Worm (Caenorhabditis elegans): Measurements from ENCODE around the gene R02F2.8.

The R02F2.8 gene

DNA sequence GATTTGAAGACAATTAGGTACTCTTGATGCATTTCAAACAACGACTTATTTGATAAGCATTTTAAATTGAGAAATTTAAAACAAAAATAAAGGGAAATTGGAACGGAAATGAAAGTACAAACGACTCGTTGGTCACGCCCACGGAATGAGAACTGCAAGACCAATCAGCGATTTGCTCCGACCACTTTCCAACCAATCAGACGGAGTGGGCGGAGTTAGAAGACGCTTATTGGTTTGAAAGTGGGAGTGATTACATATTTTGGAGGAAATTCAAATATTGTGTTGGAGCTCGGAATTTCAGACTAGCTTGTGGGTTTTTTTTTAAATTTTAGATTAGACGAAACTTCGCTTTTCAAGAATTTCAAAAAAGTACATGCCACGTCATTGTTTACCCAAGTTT, 26.0 kb downstream of the R02F2.8 start:
- TF ChIP-seq lin-39 (tag; optimal IDR thresholded peaks at IDR 0.05): no peak

DNA sequence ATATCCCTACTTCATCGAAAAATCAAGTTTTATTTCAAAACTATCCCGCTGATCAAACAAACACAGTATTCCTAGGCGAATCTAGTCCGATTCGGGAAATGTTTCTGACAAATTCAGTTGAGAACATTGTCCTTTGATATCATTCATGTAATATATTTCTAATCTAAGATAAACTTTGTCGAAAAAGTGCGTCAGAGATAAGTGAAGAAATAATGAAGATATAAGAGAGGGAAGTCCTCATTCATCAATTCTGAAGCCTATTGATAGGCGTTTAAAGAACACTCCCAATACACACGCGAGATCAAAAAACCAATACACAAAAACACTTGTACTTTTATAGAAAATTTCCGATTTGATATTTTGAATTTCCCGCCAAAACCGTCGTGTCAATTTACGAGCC, 30.2 kb downstream of the R02F2.8 start:
- no peak for TF ChIP-seq ama-1 (optimal IDR thresholded peaks at IDR 0.05)
- TF ChIP-seq skn-1 (tag; optimal IDR thresholded peaks at IDR 0.05): no peak
- no peak for TF ChIP-seq lin-13 (GFP tag; optimal IDR thresholded peaks at IDR 0.05)
- no peak for TF ChIP-seq peb-1 (tag; optimal IDR thresholded peaks at IDR 0.05)
- TF ChIP-seq ztf-1 (GFP tag; conservative IDR thresholded peaks at IDR 0.05): no peak
- peak; percentile 46 for TF ChIP-seq sma-3 (GFP tag; optimal IDR thresholded peaks at IDR 0.05)
- TF ChIP-seq nhr-21 (tag; optimal IDR thresholded peaks at IDR 0.05): peak; percentile 57
- TF ChIP-seq zag-1 (tag; optimal IDR thresholded peaks at IDR 0.05): no peak
- TF ChIP-seq fos-1 (tag; optimal IDR thresholded peaks at IDR 0.05): peak; percentile 29
- no peak for TF ChIP-seq nhr-237 (tag; optimal IDR thresholded peaks at IDR 0.05)
- peak; percentile 65 for TF ChIP-seq sma-9 (GFP tag; optimal IDR thresholded peaks at IDR 0.05)
- no peak for TF ChIP-seq sma-9 (tag; optimal IDR thresholded peaks at IDR 0.05)
- no peak for TF ChIP-seq dmd-4 (tag; optimal IDR thresholded peaks at IDR 0.05)
- no peak for TF ChIP-seq nhr-11 (tag; optimal IDR thresholded peaks at IDR 0.05)
- no peak for TF ChIP-seq C34F6.9 (tag; optimal IDR thresholded peaks at IDR 0.05)
- TF ChIP-seq aly-2 (tag; optimal IDR thresholded peaks at IDR 0.05): no peak
- TF ChIP-seq ceh-16 (tag; optimal IDR thresholded peaks at IDR 0.05): no peak
- TF ChIP-seq blmp-1 (tag; optimal IDR thresholded peaks at IDR 0.05; ENCODE audit: insufficient read depth): no peak
- TF ChIP-seq nhr-23 (tag; optimal IDR thresholded peaks at IDR 0.05): no peak
- TF ChIP-seq ztf-4 (tag; optimal IDR thresholded peaks at IDR 0.05): no peak

DNA sequence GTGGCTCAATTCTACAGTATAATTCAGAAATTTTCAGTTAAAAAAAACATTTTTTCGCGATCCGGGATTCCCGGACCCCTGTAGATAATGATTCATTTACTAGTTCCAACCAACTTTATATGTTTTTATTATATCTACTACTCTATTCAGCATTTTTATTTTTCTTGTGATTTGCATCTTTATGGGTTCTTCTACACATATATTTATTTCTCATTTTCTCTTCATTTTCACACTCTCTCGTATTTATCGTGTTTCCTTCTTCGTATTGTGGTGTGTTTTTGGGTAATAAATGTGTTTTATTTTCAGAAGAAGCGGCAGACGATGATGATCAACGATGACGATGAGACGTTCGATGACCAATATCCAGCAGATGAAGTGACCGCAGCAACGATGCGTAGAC, 31.0 kb downstream of the R02F2.8 start, which contains the start of gene F48E8.2:
Gene F48E8.2 (plus strand): TSS at position 301 of the 400 bp plus-strand sequence.
- TF ChIP-seq nhr-129 (tag; optimal IDR thresholded peaks at IDR 0.05) (no peak), lsy-2 (tag; optimal IDR thresholded peaks at IDR 0.05) (no peak), gmeb-1 (tag; optimal IDR thresholded peaks at IDR 0.05) (no peak)

DNA sequence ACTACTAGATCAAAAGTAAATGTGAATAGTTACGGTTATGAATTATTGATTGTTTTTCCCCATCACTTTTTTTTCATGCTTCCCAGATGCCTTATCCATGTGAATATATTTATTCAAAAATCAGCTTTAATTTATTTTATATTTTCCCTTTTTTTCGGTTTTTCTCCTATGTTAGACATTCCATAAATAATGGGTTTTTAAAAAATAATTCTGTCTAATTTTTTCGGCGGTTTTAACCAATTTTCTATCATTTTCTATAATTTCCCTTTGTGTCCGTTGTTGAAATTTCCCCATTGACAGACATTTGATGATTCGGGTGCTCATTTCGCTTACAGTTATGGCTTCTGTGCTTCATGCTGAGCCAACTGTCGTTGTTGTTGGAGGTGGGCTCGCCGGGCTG, 34.0 kb downstream of the R02F2.8 start, which contains the start of gene F48E8.3:
Gene F48E8.3 (plus strand): TSS at position 301 of the 400 bp plus-strand sequence.
- no peak for TF ChIP-seq nhr-129 (tag; optimal IDR thresholded peaks at IDR 0.05)
- TF ChIP-seq C34F6.9 (tag; optimal IDR thresholded peaks at IDR 0.05): no peak
- no peak for TF ChIP-seq mab-5 (tag; optimal IDR thresholded peaks at IDR 0.05)
- no peak for TF ChIP-seq peb-1 (tag; optimal IDR thresholded peaks at IDR 0.05)
- no peak for TF ChIP-seq nhr-6 (tag; optimal IDR thresholded peaks at IDR 0.05)
- TF ChIP-seq ceh-82 (tag; optimal IDR thresholded peaks at IDR 0.05): no peak
- no peak for TF ChIP-seq mbf-1 (tag; optimal IDR thresholded peaks at IDR 0.05)
- TF ChIP-seq nhr-12 (tag; optimal IDR thresholded peaks at IDR 0.05): no peak
- no peak for TF ChIP-seq nhr-77 (tag; optimal IDR thresholded peaks at IDR 0.05)
- TF ChIP-seq F13H6.1 (tag; optimal IDR thresholded peaks at IDR 0.05): no peak

DNA sequence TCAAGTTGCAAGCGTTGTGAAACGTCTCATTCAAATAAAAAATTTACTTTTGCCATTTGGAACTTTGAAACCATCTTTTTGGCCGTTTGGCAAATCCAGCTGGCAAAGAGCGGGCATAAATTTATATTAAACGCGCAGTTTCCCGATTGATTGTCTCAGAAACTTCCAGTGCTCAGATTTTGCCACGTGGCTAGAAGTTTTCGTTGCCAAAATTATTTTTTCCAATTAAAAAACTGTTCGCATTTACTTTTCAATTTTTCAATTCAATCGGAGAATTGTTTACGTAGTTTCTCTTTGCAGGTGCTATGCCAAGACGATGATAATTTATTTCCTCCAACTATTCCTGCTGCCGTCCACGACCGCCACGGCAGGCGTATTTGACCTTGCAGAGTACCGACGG, 41.8 kb downstream of the R02F2.8 start, which contains the start of gene F48E8.4:
Gene F48E8.4 (plus strand): TSS at position 301 of the 400 bp plus-strand sequence.
- no peak for TF ChIP-seq Y55F3AM.14 (GFP tag; optimal IDR thresholded peaks at IDR 0.05)
- TF ChIP-seq nhr-25 (tag; optimal IDR thresholded peaks at IDR 0.05): peak; percentile 54

DNA sequence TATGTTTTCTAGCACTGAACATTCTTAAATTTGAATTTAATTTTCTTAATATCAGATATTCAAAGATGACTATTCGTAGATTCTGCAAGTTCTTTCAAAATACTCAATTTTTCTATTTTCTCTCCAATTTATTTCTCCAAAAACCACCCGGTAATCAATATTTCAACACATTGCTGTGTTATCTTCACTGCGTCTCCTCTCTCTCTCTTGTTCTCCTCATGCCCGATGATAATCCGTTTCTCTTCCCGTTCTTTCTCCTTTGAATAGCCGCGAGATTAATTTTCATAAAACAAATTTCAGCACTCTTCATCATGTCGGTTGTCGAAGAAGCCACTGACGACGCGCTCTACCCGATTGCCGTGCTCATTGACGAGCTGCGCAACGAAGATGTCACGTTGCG, 44.6 kb downstream of the R02F2.8 start, which contains the start of gene paa-1:
Gene paa-1 (plus strand): TSS at position 301 of the 400 bp plus-strand sequence.
- TF ChIP-seq elt-3 (tag; optimal IDR thresholded peaks at IDR 0.05) (no peak), lsy-2 (tag; optimal IDR thresholded peaks at IDR 0.05) (no peak), crh-2 (tag; optimal IDR thresholded peaks at IDR 0.05) (no peak), alr-1 (tag; optimal IDR thresholded peaks at IDR 0.05) (no peak), zag-1 (tag; optimal IDR thresholded peaks at IDR 0.05) (no peak)

Data from whole organism, L2 larva.